Worm (Caenorhabditis elegans) whole organism, L1 larva: ENCODE results near the gene toca-2.

Experiments
- C16A3.4 ChIP-seq: fragments of 150-350 bp; optimal IDR thresholded peaks from 2 replicates; lab custom pipeline; 2014; ENCODE audit warnings: missing biosample characterization, missing genetic modification characterization
- C34B4.2 ChIP-seq: sonication (generic microtip); optimal IDR thresholded peaks from 2 replicates; lab custom pipeline; 2017; ENCODE audit warnings: mild to moderate bottlenecking, missing genetic modification characterization, missing compliant biosample characterization
- aly-2 ChIP-seq: fragments of 150-350 bp; optimal IDR thresholded peaks from 2 replicates; lab custom pipeline; 2014; ENCODE audit warnings: missing biosample characterization, missing genetic modification characterization
- ama-1 ChIP-seq: fragments of 150-350 bp; optimal IDR thresholded peaks from 2 replicates; lab custom pipeline; 2014
- ceh-63 ChIP-seq: fragments of 200-800 bp; sonication (Bioruptor generic); optimal IDR thresholded peaks from 2 replicates; lab custom pipeline; 2018; ENCODE audit warnings: mild to moderate bottlenecking, missing genetic modification characterization, missing compliant biosample characterization
- ceh-8 ChIP-seq: fragments of 200-800 bp; sonication (Bioruptor generic); optimal IDR thresholded peaks from 2 replicates; lab custom pipeline; 2018; ENCODE audit warnings: mild to moderate bottlenecking, missing genetic modification characterization, moderate library complexity, missing compliant biosample characterization
- ceh-82 ChIP-seq, 3 experiments: fragments of 150-350 bp in 1 of 3; sonication (generic microtip) in 2 of 3; optimal IDR thresholded peaks; 2 replicates each; lab custom pipeline; 2014 to 2017; ENCODE audit warnings: missing biosample characterization in 3 of 3, missing genetic modification characterization in 3 of 3
- ceh-88 ChIP-seq: fragments of 200-800 bp; sonication (Bioruptor generic); IDR thresholded peaks from 2 replicates; pipeline ENCODE4 v1.3.6; 2022; ENCODE audit warnings: missing genetic modification characterization, missing compliant biosample characterization
- ces-1 ChIP-seq: fragments of 150-350 bp; optimal IDR thresholded peaks from 2 replicates; lab custom pipeline; 2014; ENCODE audit warnings: missing biosample characterization, missing genetic modification reagents, missing genetic modification characterization
- dpl-1 ChIP-seq, 3 experiments: fragments of 150-350 bp in 2 of 3; sonication (generic microtip) in 1 of 3; optimal IDR thresholded peaks; 2 replicates each; lab custom pipeline; 2014 to 2017; ENCODE audit warnings: missing biosample characterization in 3 of 3, missing genetic modification characterization in 3 of 3, missing genetic modification reagents in 3 of 3
- dsc-1 ChIP-seq: sonication (generic microtip); optimal IDR thresholded peaks from 2 replicates; lab custom pipeline; 2016; ENCODE audit warnings: mild to moderate bottlenecking, missing genetic modification characterization, missing compliant biosample characterization
- efl-1 ChIP-seq, 4 experiments: fragments of 150-350 bp; optimal IDR thresholded peaks in 3 of 4; peaks in 1 of 4; 1 replicate in 1 of 4; 2 replicates in 3 of 4; lab custom pipeline; 2014; ENCODE audit warnings: missing biosample characterization in 2 of 4, missing genetic modification characterization in 2 of 4, missing genetic modification reagents in 2 of 4
- efl-3 ChIP-seq: fragments of 200-800 bp; sonication (Bioruptor generic); optimal IDR thresholded peaks from 2 replicates; lab custom pipeline; 2018; ENCODE audit warnings: mild to moderate bottlenecking, missing genetic modification characterization, missing compliant biosample characterization
- elt-2 ChIP-seq: sonication (generic microtip); optimal IDR thresholded peaks from 2 replicates; lab custom pipeline; 2016; ENCODE audit warnings: missing genetic modification characterization, mild to moderate bottlenecking, inconsistent platforms, missing compliant biosample characterization, missing genetic modification reagents
- elt-3 ChIP-seq, 6 experiments: fragments of 150-350 bp in 1 of 6; sonication (generic microtip); optimal IDR thresholded peaks; 2 replicates each; lab custom pipeline; 2017 to 2018; ENCODE audit warnings: missing biosample characterization in 6 of 6, missing genetic modification characterization in 6 of 6, inconsistent platforms in 1 of 6
- ets-5 ChIP-seq: fragments of 200-800 bp; sonication (Bioruptor generic); IDR thresholded peaks from 2 replicates; pipeline ENCODE4 v1.3.6; 2022; ENCODE audit warnings: missing genetic modification characterization, missing compliant biosample characterization
- fkh-4 ChIP-seq: sonication (generic microtip); optimal IDR thresholded peaks from 2 replicates; lab custom pipeline; 2016; ENCODE audit warnings: missing compliant biosample characterization, missing genetic modification characterization, borderline replicate concordance
- fos-1 ChIP-seq: fragments of 150-350 bp; optimal IDR thresholded peaks from 2 replicates; lab custom pipeline; 2014; ENCODE audit warnings: missing biosample characterization, missing genetic modification characterization
- grh-1 ChIP-seq: fragments of 200-800 bp; sonication (Bioruptor generic); IDR thresholded peaks from 2 replicates; pipeline ENCODE4 v1.3.6; 2022; ENCODE audit warnings: missing genetic modification reagents, missing genetic modification characterization, missing compliant biosample characterization
- hlh-17 ChIP-seq: fragments of 200-800 bp; sonication (Bioruptor generic); optimal IDR thresholded peaks from 2 replicates; lab custom pipeline; 2018; ENCODE audit warnings: missing genetic modification characterization, mild to moderate bottlenecking, missing compliant biosample characterization, moderate library complexity, borderline replicate concordance
- hpl-2 ChIP-seq: fragments of 150-350 bp; optimal IDR thresholded peaks from 2 replicates; lab custom pipeline; 2014; ENCODE audit warnings: missing biosample characterization, missing genetic modification reagents, missing genetic modification characterization
- isw-1 ChIP-seq: fragments of 200-800 bp; sonication (Bioruptor generic); IDR thresholded peaks from 2 replicates; pipeline ENCODE4 v1.3.6; 2022; ENCODE audit warnings: missing genetic modification characterization, missing compliant biosample characterization
- lin-13 ChIP-seq: fragments of 150-350 bp; optimal IDR thresholded peaks from 2 replicates; lab custom pipeline; 2014; ENCODE audit warnings: missing biosample characterization, missing genetic modification reagents, missing genetic modification characterization
- lin-14 ChIP-seq: fragments of 200-800 bp; sonication (Bioruptor generic); optimal IDR thresholded peaks from 2 replicates; lab custom pipeline; 2018; ENCODE audit warnings: mild to moderate bottlenecking, missing genetic modification characterization, moderate library complexity, missing compliant biosample characterization
- lin-35 ChIP-seq, 2 experiments: fragments of 150-350 bp; optimal IDR thresholded peaks; 2 replicates each; lab custom pipeline; 2014; ENCODE audit warnings: missing biosample characterization in 2 of 2, missing genetic modification characterization in 2 of 2, missing genetic modification reagents in 2 of 2
- mef-2 ChIP-seq: fragments of 150-350 bp; optimal IDR thresholded peaks from 2 replicates; lab custom pipeline; 2014; ENCODE audit warnings: missing biosample characterization, missing genetic modification characterization
- mep-1 ChIP-seq: fragments of 150-350 bp; optimal IDR thresholded peaks from 2 replicates; lab custom pipeline; 2014; ENCODE audit warnings: missing biosample characterization, missing genetic modification characterization
- nhr-20 ChIP-seq: sonication (generic microtip); optimal IDR thresholded peaks from 2 replicates; lab custom pipeline; 2016; ENCODE audit warnings: mild to moderate bottlenecking, missing genetic modification characterization, missing compliant biosample characterization
- nhr-237 ChIP-seq: fragments of 150-350 bp; optimal IDR thresholded peaks from 2 replicates; lab custom pipeline; 2014; ENCODE audit warnings: missing biosample characterization, missing genetic modification characterization
- nhr-28 ChIP-seq: fragments of 150-350 bp; optimal IDR thresholded peaks from 2 replicates; lab custom pipeline; 2014; ENCODE audit warnings: missing biosample characterization, missing genetic modification characterization
- nhr-47 ChIP-seq: sonication (generic microtip); optimal IDR thresholded peaks from 2 replicates; lab custom pipeline; 2016; ENCODE audit warnings: mild to moderate bottlenecking, missing genetic modification characterization, moderate library complexity, missing compliant biosample characterization
- nhr-76 ChIP-seq: sonication (generic microtip); optimal IDR thresholded peaks from 2 replicates; lab custom pipeline; 2017; ENCODE audit warnings: missing biosample characterization, missing genetic modification characterization
- nhr-77 ChIP-seq: fragments of 150-350 bp; optimal IDR thresholded peaks from 2 replicates; lab custom pipeline; 2014; ENCODE audit warnings: missing biosample characterization, missing genetic modification characterization
- nhr-90 ChIP-seq: sonication (generic microtip); optimal IDR thresholded peaks from 2 replicates; lab custom pipeline; 2016; ENCODE audit warnings: mild to moderate bottlenecking, missing genetic modification characterization, missing compliant biosample characterization; ENCODE audit not compliant: poor library complexity
- pax-3 ChIP-seq: fragments of 200-800 bp; sonication (Bioruptor generic); optimal IDR thresholded peaks from 2 replicates; lab custom pipeline; 2018; ENCODE audit warnings: mild to moderate bottlenecking, missing genetic modification characterization, moderate library complexity, missing compliant biosample characterization
- pqm-1 ChIP-seq: sonication (generic microtip); optimal IDR thresholded peaks from 3 replicates; lab custom pipeline; 2017; ENCODE audit warnings: missing biosample characterization, missing genetic modification characterization
- rnt-1 ChIP-seq: sonication (generic microtip); optimal IDR thresholded peaks from 2 replicates; lab custom pipeline; 2016; ENCODE audit warnings: mild to moderate bottlenecking, missing genetic modification characterization, moderate library complexity, missing compliant biosample characterization
- skn-1 ChIP-seq: fragments of 150-350 bp; optimal IDR thresholded peaks from 2 replicates; lab custom pipeline; 2014; ENCODE audit warnings: missing biosample characterization, missing genetic modification characterization
- snpc-4 ChIP-seq: fragments of 150-350 bp; optimal IDR thresholded peaks from 2 replicates; lab custom pipeline; 2014; ENCODE audit warnings: missing biosample characterization, missing genetic modification characterization
- snu-23 ChIP-seq: sonication (generic microtip); optimal IDR thresholded peaks from 2 replicates; lab custom pipeline; 2016; ENCODE audit warnings: missing genetic modification characterization, missing compliant biosample characterization
- sox-4 ChIP-seq: sonication (generic microtip); optimal IDR thresholded peaks from 2 replicates; lab custom pipeline; 2016; ENCODE audit warnings: missing genetic modification characterization, missing compliant biosample characterization
- sup-37 ChIP-seq: fragments of 200-800 bp; sonication (Bioruptor generic); optimal IDR thresholded peaks from 2 replicates; lab custom pipeline; 2018; ENCODE audit warnings: mild to moderate bottlenecking, missing genetic modification characterization, missing compliant biosample characterization
- swsn-7 ChIP-seq: sonication (generic microtip); optimal IDR thresholded peaks from 2 replicates; lab custom pipeline; 2016; ENCODE audit warnings: missing genetic modification characterization, missing compliant biosample characterization
- unc-130 ChIP-seq: fragments of 150-350 bp; optimal IDR thresholded peaks from 2 replicates; lab custom pipeline; 2017; ENCODE audit warnings: missing biosample characterization, missing genetic modification characterization, inconsistent platforms
- unc-30 ChIP-seq: sonication (generic microtip); optimal IDR thresholded peaks from 2 replicates; lab custom pipeline; 2017; ENCODE audit warnings: missing biosample characterization, missing genetic modification characterization
- zip-4 ChIP-seq: fragments of 200-800 bp; sonication (Bioruptor generic); optimal IDR thresholded peaks from 2 replicates; lab custom pipeline; 2018; ENCODE audit warnings: mild to moderate bottlenecking, missing genetic modification characterization, moderate library complexity, missing compliant biosample characterization
- ztf-11 ChIP-seq, 2 experiments: sonication (generic microtip); optimal IDR thresholded peaks; 2 replicates each; lab custom pipeline; 2016 to 2017; ENCODE audit warnings: missing genetic modification characterization in 2 of 2, missing biosample characterization in 1 of 2, missing compliant biosample characterization in 1 of 2
- ztf-4 ChIP-seq: fragments of 150-350 bp; optimal IDR thresholded peaks from 2 replicates; lab custom pipeline; 2014; ENCODE audit warnings: missing biosample characterization, missing genetic modification characterization

The toca-2 gene

DNA sequence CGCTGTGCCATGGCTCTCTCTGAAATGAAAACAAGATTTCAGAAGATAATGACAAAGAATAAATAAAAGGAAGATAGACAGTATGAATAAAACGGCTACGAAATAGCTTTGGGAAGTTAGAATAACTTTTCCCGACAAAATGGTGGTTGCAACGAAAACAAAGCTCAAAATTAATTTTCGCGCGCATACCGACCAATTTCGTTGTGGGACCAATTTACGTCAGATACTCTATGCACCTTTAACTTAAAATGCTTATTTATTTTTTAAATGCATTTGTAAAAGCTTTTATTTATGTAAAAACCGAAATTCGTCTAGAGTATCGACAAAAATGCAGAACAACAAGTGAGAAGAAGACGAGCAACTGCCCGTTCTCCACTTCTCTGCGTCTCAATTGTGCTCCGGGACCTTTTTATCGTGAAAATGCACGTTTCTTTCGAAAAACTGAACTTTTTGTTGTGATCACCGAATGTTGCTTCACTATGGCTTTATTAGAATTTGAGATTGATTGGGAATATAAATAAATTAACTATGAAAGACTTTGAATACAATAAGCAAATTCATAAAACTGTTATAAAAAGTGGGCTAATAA is 12.5 kb downstream of the toca-2 start, which contains the start of gene rml-1:
Gene rml-1 (minus strand): TSS at position 19 of the 589 bp plus-strand sequence.
- peak; percentile 26 for TF ChIP-seq lin-14 (GFP tag; lab: Kevin White, UChicago)
- no peak for TF ChIP-seq nhr-47 (tag; lab: Kevin White, UChicago)
- peak in 2 of 3 experiments; percentile 0 to 58 for TF ChIP-seq dpl-1 (GFP tag; optimal IDR thresholded peaks at IDR 0.05; lab: Kevin White, UChicago)
- peak in 1 of 2 experiments; percentile 20 for TF ChIP-seq lin-35 (GFP tag; optimal IDR thresholded peaks at IDR 0.05; lab: Kevin White, UChicago)
- peak; percentile 18 to 45 for TF ChIP-seq efl-1 (optimal IDR thresholded peaks at IDR 0.05; lab: Kevin White, UChicago)
- TF ChIP-seq efl-1 (GFP tag; optimal IDR thresholded peaks at IDR 0.05 in 1 of 2; lab: Kevin White, UChicago): peak in 1 of 2 experiments; percentile 54
- no peak for TF ChIP-seq ets-5 (GFP tag; lab: Robert Waterston, UW)

DNA sequence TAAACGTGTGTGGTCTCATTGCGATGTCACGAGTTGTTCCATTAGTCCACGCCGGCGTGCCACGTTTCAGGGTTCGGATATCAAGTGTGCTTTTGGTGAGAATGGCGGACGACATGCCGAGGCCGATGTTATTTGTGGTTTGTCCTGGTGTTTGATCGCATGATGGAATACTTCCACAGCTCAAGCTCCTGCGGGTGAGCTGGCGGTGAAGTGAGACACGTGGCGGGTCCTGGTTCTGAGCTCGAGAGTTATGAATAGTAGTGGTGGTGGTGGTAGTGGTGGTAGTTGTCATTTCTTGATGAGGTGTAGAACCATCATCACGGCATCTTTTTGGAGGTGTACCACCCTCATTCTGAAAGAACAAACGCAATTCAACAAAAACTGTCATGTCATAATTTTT is 14.3 kb downstream of the toca-2 start:
- TF ChIP-seq ama-1 (lab: Kevin White, UChicago): no peak
- no peak for TF ChIP-seq pqm-1 (tag; lab: Kevin White, UChicago)
- no peak for TF ChIP-seq nhr-20
- no peak for TF ChIP-seq ceh-88 (GFP tag; lab: Robert Waterston, UW)
- no peak for TF ChIP-seq ets-5 (GFP tag; lab: Robert Waterston, UW)
- no peak for TF ChIP-seq ztf-4
- no peak for TF ChIP-seq snpc-4 (tag; lab: Kevin White, UChicago)
- TF ChIP-seq sup-37 (GFP tag; lab: Kevin White, UChicago): no peak
- no peak for TF ChIP-seq ces-1 (GFP tag; lab: Kevin White, UChicago)
- TF ChIP-seq hlh-17 (GFP tag; lab: Kevin White, UChicago): no peak
- no peak for TF ChIP-seq mef-2
- no peak for TF ChIP-seq swsn-7 (tag; lab: Kevin White, UChicago)
- TF ChIP-seq nhr-28 (tag; lab: Kevin White, UChicago): no peak
- TF ChIP-seq isw-1 (GFP tag; lab: Robert Waterston, UW): no peak
- no peak for TF ChIP-seq hpl-2 (GFP tag; lab: Kevin White, UChicago)
- TF ChIP-seq elt-2 (tag; lab: Kevin White, UChicago): no peak
- TF ChIP-seq zip-4 (GFP tag; lab: Kevin White, UChicago): no peak
- TF ChIP-seq unc-30: no peak
- no peak for TF ChIP-seq pax-3 (tag; lab: Kevin White, UChicago)
- TF ChIP-seq, all 84 proteins: peak for 0

DNA sequence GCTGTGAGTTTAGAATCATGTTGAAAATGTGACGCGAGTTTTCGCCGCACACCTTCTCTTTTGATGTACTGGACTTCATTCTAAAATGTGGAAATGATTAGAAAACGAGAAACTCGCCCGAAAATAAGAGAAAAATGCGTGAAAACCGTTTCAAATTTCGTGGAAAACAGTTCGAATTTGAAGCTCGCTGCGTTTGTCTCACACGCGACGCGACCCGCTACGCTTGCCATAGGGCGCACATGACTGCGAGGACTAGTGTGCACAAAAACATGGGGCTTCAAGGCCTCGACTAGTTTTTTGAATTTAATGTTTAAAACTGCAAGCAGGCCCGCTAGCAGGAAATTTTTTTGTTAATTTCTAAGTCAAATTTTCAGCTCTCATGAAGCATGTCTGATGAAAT is 15.4 kb downstream of the toca-2 start, which contains the start of the genes cyk-4 and pdr-1:
Gene cyk-4 (minus strand): TSS at position 80 of the 400 bp plus-strand sequence.
Gene pdr-1 (plus strand): TSS at position 369 of the 400 bp plus-strand sequence.
- TF ChIP-seq nhr-20: peak; percentile 49
- TF ChIP-seq ces-1 (GFP tag; lab: Kevin White, UChicago): no peak
- TF ChIP-seq sox-4: no peak
- no peak for TF ChIP-seq ceh-8 (GFP tag; lab: Kevin White, UChicago)
- peak in 1 of 6 experiments; percentile 65 for TF ChIP-seq elt-3 (tag; optimal IDR thresholded peaks at IDR 0.05; lab: Kevin White, UChicago)
- TF ChIP-seq ceh-82 (tag; optimal IDR thresholded peaks at IDR 0.05; lab: Kevin White, UChicago): peak; percentile 41 to 85 (median 50)
- no peak for TF ChIP-seq mep-1 (tag; lab: Kevin White, UChicago)
- TF ChIP-seq C16A3.4: peak; percentile 75
- no peak for TF ChIP-seq fkh-4
- TF ChIP-seq efl-3: no peak
- TF ChIP-seq mef-2: no peak
- no peak for TF ChIP-seq ceh-63 (GFP tag; lab: Kevin White, UChicago)
- TF ChIP-seq nhr-76 (tag; lab: Kevin White, UChicago): no peak
- peak; percentile 67 for TF ChIP-seq snu-23
- peak; percentile 87 to 94 for TF ChIP-seq lin-35 (GFP tag; optimal IDR thresholded peaks at IDR 0.05; lab: Kevin White, UChicago)
- no peak for TF ChIP-seq unc-130 (tag; lab: Kevin White, UChicago)
- TF ChIP-seq nhr-77 (tag; lab: Kevin White, UChicago): peak; percentile 16
- TF ChIP-seq fos-1: peak; percentile 30
- peak; percentile 46 for TF ChIP-seq isw-1 (GFP tag; lab: Robert Waterston, UW)
- no peak for TF ChIP-seq grh-1 (GFP tag; lab: Robert Waterston, UW)
- TF ChIP-seq nhr-90 (tag; lab: Kevin White, UChicago): peak; percentile 19
- TF ChIP-seq dsc-1 (tag; lab: Kevin White, UChicago): no peak
- TF ChIP-seq aly-2 (tag; lab: Kevin White, UChicago): no peak
- TF ChIP-seq ztf-11 (tag; optimal IDR thresholded peaks at IDR 0.05; lab: Kevin White, UChicago): no peak
- TF ChIP-seq nhr-237 (tag; lab: Kevin White, UChicago): no peak
- peak; percentile 75 for TF ChIP-seq skn-1 (tag; lab: Kevin White, UChicago)
- TF ChIP-seq lin-13 (GFP tag; lab: Kevin White, UChicago): peak; percentile 13
- TF ChIP-seq rnt-1: peak; percentile 68
- TF ChIP-seq C34B4.2 (tag; lab: Kevin White, UChicago): no peak
